Worm (Caenorhabditis elegans) whole organism, late embryonic: Measurements from ENCODE around the gene srh-235.

Experiments
- C08G9.2 ChIP-seq: sonication (generic microtip); optimal IDR thresholded peaks from 2 replicates; lab custom pipeline; 2016; ENCODE audit warnings: mild to moderate bottlenecking, missing genetic modification characterization, moderate library complexity, missing compliant biosample characterization
- C38D4.7 ChIP-seq: fragments of 200-800 bp; sonication (Bioruptor generic); optimal IDR thresholded peaks from 2 replicates; lab custom pipeline; 2018; ENCODE audit warnings: mild to moderate bottlenecking, missing genetic modification characterization, moderate library complexity, missing compliant biosample characterization
- F13H6.1 ChIP-seq: sonication (generic microtip); optimal IDR thresholded peaks from 2 replicates; lab custom pipeline; 2016; ENCODE audit warnings: missing genetic modification characterization, missing compliant biosample characterization
- K09A11.1 ChIP-seq: sonication (generic microtip); optimal IDR thresholded peaks from 2 replicates; lab custom pipeline; 2017; ENCODE audit warnings: antibody characterized with exemption, mild to moderate bottlenecking, missing genetic modification characterization, missing compliant biosample characterization; ENCODE audit not compliant: insufficient read depth
- T23F11.4 ChIP-seq: fragments of 200-800 bp; sonication (Bioruptor generic); optimal IDR thresholded peaks from 2 replicates; lab custom pipeline; 2018; ENCODE audit warnings: mild to moderate bottlenecking, missing genetic modification characterization, missing compliant biosample characterization
- Y22D7AL.16 ChIP-seq: sonication (generic microtip); optimal IDR thresholded peaks from 2 replicates; lab custom pipeline; 2016; ENCODE audit warnings: missing genetic modification characterization, missing compliant biosample characterization
- ahr-1 ChIP-seq: sonication (generic microtip); optimal IDR thresholded peaks from 2 replicates; lab custom pipeline; 2016; ENCODE audit warnings: missing genetic modification characterization, missing compliant biosample characterization
- ama-1 ChIP-seq: fragments of 150-350 bp; optimal IDR thresholded peaks from 2 replicates; lab custom pipeline; 2014
- ceh-18 ChIP-seq: sonication (generic microtip); optimal IDR thresholded peaks from 2 replicates; lab custom pipeline; 2016; ENCODE audit warnings: missing genetic modification characterization, missing compliant biosample characterization
- ceh-19 ChIP-seq: fragments of 200-800 bp; sonication (Bioruptor generic); optimal IDR thresholded peaks from 2 replicates; lab custom pipeline; 2018; ENCODE audit warnings: mild to moderate bottlenecking, missing genetic modification characterization, missing compliant biosample characterization
- ceh-2 ChIP-seq: sonication (generic microtip); optimal IDR thresholded peaks from 2 replicates; lab custom pipeline; 2016; ENCODE audit warnings: missing genotype, missing genetic modification characterization, missing compliant biosample characterization
- ceh-22 ChIP-seq: sonication (generic microtip); optimal IDR thresholded peaks from 2 replicates; lab custom pipeline; 2017; ENCODE audit warnings: missing biosample characterization, missing genetic modification characterization
- ceh-30 ChIP-seq: fragments of 150-350 bp; optimal IDR thresholded peaks from 2 replicates; lab custom pipeline; 2014; ENCODE audit warnings: missing biosample characterization, missing genetic modification characterization
- ceh-31 ChIP-seq: sonication (generic microtip); optimal IDR thresholded peaks from 2 replicates; lab custom pipeline; 2016; ENCODE audit warnings: missing genetic modification characterization, missing compliant biosample characterization
- ceh-34 ChIP-seq: sonication (generic microtip); optimal IDR thresholded peaks from 2 replicates; lab custom pipeline; 2016; ENCODE audit warnings: mild to moderate bottlenecking, missing genetic modification characterization, missing compliant biosample characterization
- ceh-45 ChIP-seq: fragments of 200-800 bp; sonication (Bioruptor generic); IDR thresholded peaks from 2 replicates; pipeline ENCODE4 v1.3.6; 2022; ENCODE audit warnings: missing genetic modification reagents, missing genetic modification characterization, missing compliant biosample characterization
- ceh-6 ChIP-seq: fragments of 200-800 bp; sonication (Bioruptor generic); optimal IDR thresholded peaks from 2 replicates; lab custom pipeline; 2018; ENCODE audit warnings: mild to moderate bottlenecking, missing genetic modification characterization, missing compliant biosample characterization
- dve-1 ChIP-seq: sonication (generic microtip); optimal IDR thresholded peaks from 2 replicates; lab custom pipeline; 2017; ENCODE audit warnings: antibody characterized with exemption, mild to moderate bottlenecking, missing genetic modification characterization, missing compliant biosample characterization
- elt-2 ChIP-seq: sonication (generic microtip); optimal IDR thresholded peaks from 2 replicates; lab custom pipeline; 2016; ENCODE audit warnings: missing genetic modification reagents, missing genetic modification characterization, missing compliant biosample characterization
- elt-4 ChIP-seq: sonication (generic microtip); optimal IDR thresholded peaks from 2 replicates; lab custom pipeline; 2016; ENCODE audit warnings: missing genetic modification characterization, missing compliant biosample characterization
- ets-4 ChIP-seq: sonication (generic microtip); optimal IDR thresholded peaks from 2 replicates; lab custom pipeline; 2016; ENCODE audit warnings: missing genetic modification characterization, missing compliant biosample characterization
- eyg-1 ChIP-seq: sonication (generic microtip); optimal IDR thresholded peaks from 2 replicates; lab custom pipeline; 2016; ENCODE audit warnings: missing genotype, missing genetic modification characterization, missing compliant biosample characterization
- fax-1 ChIP-seq: sonication (generic microtip); optimal IDR thresholded peaks from 2 replicates; lab custom pipeline; 2016; ENCODE audit warnings: missing genotype, missing genetic modification characterization, missing compliant biosample characterization
- fkh-6 ChIP-seq: sonication (generic microtip); optimal IDR thresholded peaks from 2 replicates; lab custom pipeline; 2016; ENCODE audit warnings: missing genetic modification characterization, missing compliant biosample characterization
- gmeb-2 ChIP-seq: sonication (generic microtip); optimal IDR thresholded peaks from 2 replicates; lab custom pipeline; 2016; ENCODE audit warnings: missing genetic modification characterization, inconsistent platforms, missing compliant biosample characterization
- hlh-13 ChIP-seq: fragments of 200-800 bp; sonication (Bioruptor generic); optimal IDR thresholded peaks from 2 replicates; lab custom pipeline; 2018; ENCODE audit warnings: mild to moderate bottlenecking, missing genetic modification characterization, missing compliant biosample characterization
- hlh-15 ChIP-seq: sonication (generic microtip); optimal IDR thresholded peaks from 2 replicates; lab custom pipeline; 2016; ENCODE audit warnings: missing genetic modification characterization, missing compliant biosample characterization
- lim-6 ChIP-seq: sonication (generic microtip); optimal IDR thresholded peaks from 2 replicates; lab custom pipeline; 2016; ENCODE audit warnings: missing genetic modification characterization, missing compliant biosample characterization
- mec-3 ChIP-seq: sonication (generic microtip); optimal IDR thresholded peaks from 2 replicates; lab custom pipeline; 2016; ENCODE audit warnings: borderline replicate concordance, missing genetic modification characterization, missing compliant biosample characterization
- nfya-1 ChIP-seq: sonication (generic microtip); optimal IDR thresholded peaks from 2 replicates; lab custom pipeline; 2017; ENCODE audit warnings: missing genetic modification characterization, mild to moderate bottlenecking, missing compliant biosample characterization, antibody characterized with exemption, moderate library complexity
- nhr-11 ChIP-seq: fragments of 150-350 bp; optimal IDR thresholded peaks from 2 replicates; lab custom pipeline; 2014; ENCODE audit warnings: missing biosample characterization, missing genetic modification characterization
- odd-2 ChIP-seq: sonication (generic microtip); optimal IDR thresholded peaks from 2 replicates; lab custom pipeline; 2017; ENCODE audit warnings: antibody characterized with exemption, mild to moderate bottlenecking, missing genetic modification characterization, missing compliant biosample characterization
- pat-9 ChIP-seq: fragments of 200-800 bp; sonication (Bioruptor generic); optimal IDR thresholded peaks from 2 replicates; lab custom pipeline; 2018; ENCODE audit warnings: mild to moderate bottlenecking, missing genetic modification characterization, moderate library complexity, missing compliant biosample characterization
- pha-4 ChIP-seq: fragments of 150-350 bp; optimal IDR thresholded peaks from 2 replicates; lab custom pipeline; 2018; ENCODE audit warnings: missing biosample characterization, missing genetic modification reagents, missing genetic modification characterization
- sox-4 ChIP-seq: sonication (generic microtip); optimal IDR thresholded peaks from 2 replicates; lab custom pipeline; 2017; ENCODE audit warnings: mild to moderate bottlenecking, missing genetic modification characterization, inconsistent platforms, missing compliant biosample characterization
- syd-9 ChIP-seq: sonication (generic microtip); optimal IDR thresholded peaks from 2 replicates; lab custom pipeline; 2016; ENCODE audit warnings: mild to moderate bottlenecking, missing genetic modification characterization, moderate library complexity, missing compliant biosample characterization
- ttx-3 ChIP-seq: sonication (generic microtip); optimal IDR thresholded peaks from 2 replicates; lab custom pipeline; 2016; ENCODE audit warnings: missing genetic modification reagents, missing genetic modification characterization, missing compliant biosample characterization
- unc-55 ChIP-seq: sonication (generic microtip); optimal IDR thresholded peaks from 2 replicates; lab custom pipeline; 2017; ENCODE audit warnings: missing biosample characterization, missing genetic modification reagents, missing genetic modification characterization
- zip-5 ChIP-seq: sonication (generic microtip); optimal IDR thresholded peaks from 2 replicates; lab custom pipeline; 2016; ENCODE audit warnings: missing genetic modification characterization, missing compliant biosample characterization
- ztf-16 ChIP-seq: sonication (generic microtip); optimal IDR thresholded peaks from 2 replicates; lab custom pipeline; 2017; ENCODE audit warnings: missing genetic modification characterization, missing compliant biosample characterization

srh-235 gene

DNA sequence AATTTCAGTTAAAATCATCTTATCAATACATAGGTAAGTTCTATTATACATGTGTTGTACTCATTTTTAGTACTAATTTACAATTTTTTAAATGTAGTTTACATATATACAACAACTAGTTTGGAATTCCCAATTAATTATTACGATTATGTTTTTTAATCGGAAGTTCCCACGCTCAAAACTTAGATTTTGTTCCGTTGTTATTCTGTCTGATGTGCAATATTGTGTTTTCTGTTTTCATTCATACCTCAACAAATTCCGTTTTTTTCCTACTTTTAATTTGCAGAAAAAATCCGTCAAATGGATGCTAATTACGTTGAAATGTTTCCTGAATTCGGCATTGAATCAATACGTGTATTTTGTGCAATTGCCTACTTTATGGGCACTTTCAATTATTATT, 34.8 kb upstream of the srh-235 start, which contains the start of gene srw-31:
Gene srw-31 (plus strand): TSS at position 301 of the 400 bp plus-strand sequence.
- TF ChIP-seq ceh-45 (GFP tag; lab: Robert Waterston, UW) (no peak), K09A11.1 (tag; lab: Kevin White, UChicago) (no peak), eyg-1 (no peak), Y22D7AL.16 (tag; lab: Kevin White, UChicago) (no peak), F13H6.1 (tag; lab: Kevin White, UChicago) (no peak), pat-9 (tag; lab: Kevin White, UChicago) (no peak), C08G9.2 (no peak), elt-2 (tag; lab: Kevin White, UChicago) (no peak), ama-1 (no peak), T23F11.4 (GFP tag; lab: Kevin White, UChicago) (no peak), lim-6 (no peak), unc-55 (no peak), C38D4.7 (no peak), odd-2 (tag; lab: Kevin White, UChicago) (no peak), nhr-11 (tag; lab: Kevin White, UChicago) (no peak)

DNA sequence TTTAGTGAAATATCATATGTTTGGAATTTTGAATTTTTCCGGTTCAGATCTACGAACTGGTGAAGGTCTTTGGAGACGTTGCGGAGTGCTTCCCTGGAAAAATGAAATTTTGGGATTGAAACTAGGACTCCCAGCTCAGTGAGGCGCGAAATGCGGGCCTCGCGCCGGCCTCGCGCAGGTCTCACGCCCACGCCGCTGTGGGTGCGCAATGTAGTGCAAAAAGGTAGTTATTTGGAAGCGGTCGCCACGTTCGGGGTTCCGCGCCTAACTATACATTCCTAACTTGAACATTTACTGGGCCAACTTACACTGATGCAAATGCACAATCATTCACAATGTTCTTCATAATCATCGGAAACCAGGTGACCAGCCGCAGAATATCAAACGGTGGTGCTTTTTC, 28.6 kb upstream of the srh-235 start:
- no peak for TF ChIP-seq ahr-1 (tag; lab: Kevin White, UChicago)
- no peak for TF ChIP-seq zip-5 (tag; lab: Kevin White, UChicago)
- no peak for TF ChIP-seq ttx-3 (tag; lab: Kevin White, UChicago)
- TF ChIP-seq F13H6.1 (tag; lab: Kevin White, UChicago): no peak
- no peak for TF ChIP-seq ceh-22
- TF ChIP-seq mec-3 (tag; lab: Kevin White, UChicago): no peak
- TF ChIP-seq nhr-11 (tag; lab: Kevin White, UChicago): no peak
- no peak for TF ChIP-seq ceh-30 (tag; lab: Kevin White, UChicago)
- TF ChIP-seq ceh-18 (tag; lab: Kevin White, UChicago): no peak

DNA sequence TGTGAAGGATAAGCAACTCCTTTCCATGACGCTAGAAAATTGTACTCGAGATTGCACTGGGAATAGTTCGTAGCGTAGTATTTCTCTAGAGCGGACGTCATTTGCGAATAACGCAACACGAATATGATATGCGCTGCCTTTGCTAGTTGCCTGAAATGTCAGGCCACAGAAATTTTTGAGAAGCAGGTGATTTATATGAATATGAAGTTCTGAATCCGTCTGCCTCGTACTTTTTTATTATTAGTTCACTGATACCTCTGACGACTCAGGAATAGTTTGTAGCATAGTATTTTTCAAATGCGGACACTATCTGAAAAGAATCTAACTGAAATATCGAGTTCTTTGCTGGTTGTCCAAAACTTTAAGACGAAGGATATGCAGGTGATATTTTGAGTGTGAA, 24.6 kb upstream of the srh-235 start, which contains the start of gene srh-118:
Gene srh-118 (minus strand): TSS at position 101 of the 400 bp plus-strand sequence.
- no peak for TF ChIP-seq ceh-34 (tag; lab: Kevin White, UChicago)
- no peak for TF ChIP-seq nfya-1 (tag; lab: Kevin White, UChicago)

DNA sequence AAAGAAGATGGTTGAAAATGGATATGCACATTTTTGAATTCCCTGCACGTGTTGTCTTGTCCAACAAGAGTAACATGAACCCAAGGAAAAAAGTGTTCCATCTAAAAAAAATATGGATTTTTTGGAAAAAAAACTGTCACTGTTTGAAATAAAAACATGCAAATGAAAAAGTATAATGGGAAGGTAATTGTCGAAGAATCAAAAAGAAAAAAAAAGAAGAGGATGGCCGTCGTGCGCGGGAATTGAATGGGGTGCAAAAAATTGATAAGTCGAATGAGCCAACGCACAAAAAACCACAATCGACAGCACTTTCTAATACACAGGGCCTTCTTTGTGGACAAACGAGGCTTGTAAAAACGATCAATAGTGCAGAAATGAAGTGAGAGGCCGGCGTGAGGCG, 22.3 kb upstream of the srh-235 start, which contains the start of gene fbxa-102:
Gene fbxa-102 (minus strand): TSS at position 101 of the 400 bp plus-strand sequence.
- TF ChIP-seq C38D4.7: no peak
- TF ChIP-seq fax-1 (tag; lab: Kevin White, UChicago): no peak
- TF ChIP-seq dve-1 (tag; lab: Kevin White, UChicago): no peak
- no peak for TF ChIP-seq hlh-13 (GFP tag; lab: Kevin White, UChicago)
- TF ChIP-seq ceh-19 (GFP tag; lab: Kevin White, UChicago): no peak
- TF ChIP-seq ttx-3 (tag; lab: Kevin White, UChicago): no peak
- TF ChIP-seq syd-9: no peak
- TF ChIP-seq pha-4: no peak
- TF ChIP-seq ceh-31: no peak
- TF ChIP-seq elt-4 (tag; lab: Kevin White, UChicago): no peak
- no peak for TF ChIP-seq ets-4 (tag; lab: Kevin White, UChicago)
- TF ChIP-seq sox-4: no peak
- no peak for TF ChIP-seq ceh-45 (GFP tag; lab: Robert Waterston, UW)

DNA sequence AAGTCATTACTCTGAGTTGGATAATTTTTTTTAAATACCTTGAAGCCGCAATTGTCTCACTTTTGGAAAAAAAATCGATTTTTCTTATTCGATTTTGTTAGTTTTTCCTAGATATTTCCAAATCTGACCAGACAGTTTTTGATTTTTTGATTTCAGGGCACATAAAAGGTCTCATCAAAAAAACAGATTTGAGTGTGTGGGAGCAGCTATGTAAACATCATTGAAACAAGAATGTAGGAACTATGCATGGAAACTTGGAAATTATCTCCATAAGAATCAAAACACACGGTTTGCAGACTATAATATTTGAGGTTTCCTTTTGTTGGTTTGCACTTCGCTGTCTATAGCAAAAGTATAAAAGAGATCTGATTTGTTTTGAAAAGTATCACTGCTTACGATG, 14.6 kb upstream of the srh-235 start, which contains the start of gene scl-24:
Gene scl-24 (plus strand): TSS at position 301 of the 400 bp plus-strand sequence.
- TF ChIP-seq ztf-16: no peak
- TF ChIP-seq elt-2 (tag; lab: Kevin White, UChicago): no peak
- TF ChIP-seq ceh-6 (GFP tag; lab: Kevin White, UChicago): no peak
- TF ChIP-seq ceh-2: no peak
- TF ChIP-seq C38D4.7: no peak
- no peak for TF ChIP-seq ahr-1 (tag; lab: Kevin White, UChicago)
- TF ChIP-seq gmeb-2 (tag; lab: Kevin White, UChicago): no peak
- no peak for TF ChIP-seq hlh-15 (tag; lab: Kevin White, UChicago)
- TF ChIP-seq Y22D7AL.16 (tag; lab: Kevin White, UChicago): no peak
- TF ChIP-seq dve-1 (tag; lab: Kevin White, UChicago): no peak
- no peak for TF ChIP-seq unc-55
- no peak for TF ChIP-seq F13H6.1 (tag; lab: Kevin White, UChicago)
- TF ChIP-seq fkh-6 (tag; lab: Kevin White, UChicago): no peak
- TF ChIP-seq ceh-19 (GFP tag; lab: Kevin White, UChicago): no peak
- TF ChIP-seq ceh-45 (GFP tag; lab: Robert Waterston, UW): no peak
- TF ChIP-seq, all 69 proteins: peak for 0
